Fruit fly (Drosophila melanogaster) whole organism, wandering third instar larva: ENCODE results near the gene CG14966.

Experiments used
- Dfd ChIP-seq: fragments of >200 bp; optimal IDR thresholded peaks from 2 replicates; lab custom pipeline; 2017; ENCODE audit warnings: missing biosample characterization, missing genetic modification characterization
- br ChIP-seq: fragments of 200-800 bp; sonication (Bioruptor generic); optimal IDR thresholded peaks from 2 replicates; lab custom pipeline; 2016; ENCODE audit warnings: missing biosample characterization, missing genetic modification characterization
- jim ChIP-seq: fragments of 175-275, 200-325 bp; sonication (Bioruptor generic); optimal IDR thresholded peaks from 2 replicates; lab custom pipeline; 2016; ENCODE audit warnings: missing biosample characterization, mild to moderate bottlenecking, missing genetic modification characterization
- psq ChIP-seq: fragments of 200-800 bp; sonication (Bioruptor generic); optimal IDR thresholded peaks from 3 replicates; lab custom pipeline; 2017; ENCODE audit warnings: missing biosample characterization, mild to moderate bottlenecking, missing genetic modification characterization, moderate library complexity
- usp ChIP-seq: fragments of >200 bp; optimal IDR thresholded peaks from 2 replicates; lab custom pipeline; 2017; ENCODE audit warnings: missing biosample characterization, missing genetic modification characterization

DNA sequence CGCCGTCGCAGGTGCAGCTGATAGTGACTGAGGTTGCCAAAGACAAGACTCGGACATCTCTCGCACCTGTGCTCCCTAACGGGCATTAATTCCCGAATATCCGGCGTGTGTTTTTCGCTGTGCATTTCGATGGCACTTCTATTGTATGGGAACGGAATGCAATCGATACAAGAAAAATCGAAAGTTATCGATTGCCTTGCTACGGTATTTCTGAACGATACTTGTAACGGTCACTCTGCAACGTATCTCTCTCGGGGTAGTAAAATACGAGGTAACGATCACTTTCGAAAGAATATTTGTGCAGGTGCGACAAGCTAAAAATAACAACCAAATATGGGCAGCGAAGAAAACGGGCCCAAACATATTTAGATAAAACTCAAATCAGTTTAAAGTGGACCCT lies 32.5 kb downstream of the CG14966 start, which contains the start of gene CG32280:
- TF ChIP-seq psq (GFP tag; lab: Kevin White, UChicago) (no peak), br (GFP tag; lab: Kevin White, UChicago) (no peak), jim (GFP tag; lab: Kevin White, UChicago) (no peak), usp (GFP tag; lab: Kevin White, UChicago) (no peak), Dfd (GFP tag; lab: Kevin White, UChicago) (no peak)
